Worm (Caenorhabditis elegans): Measurements from ENCODE around the gene lbp-4.

Gene lbp-4

ce11 chrV:7852078-7852477, 31.7 kb downstream of the lbp-4 start:
- TF ChIP-seq F13C5.2 (tag; optimal IDR thresholded peaks at IDR 0.05) (no peak), pes-1 (GFP tag; IDR thresholded peaks at IDR 0.05) (no peak), flt-1 (GFP tag; IDR thresholded peaks at IDR 0.05) (no peak), hmg-4 (GFP tag; optimal IDR thresholded peaks at IDR 0.05) (no peak), hmbx-1 (tag; optimal IDR thresholded peaks at IDR 0.05) (no peak), ceh-13 (GFP tag; optimal IDR thresholded peaks at IDR 0.05) (no peak), hnd-1 (tag; optimal IDR thresholded peaks at IDR 0.05) (no peak), tra-4 (tag; optimal IDR thresholded peaks at IDR 0.05) (no peak), tbx-37 (GFP tag; conservative IDR thresholded peaks at IDR 0.05) (no peak), B0310.2 (tag; optimal IDR thresholded peaks at IDR 0.05) (no peak), ama-1 (optimal IDR thresholded peaks at IDR 0.05) (no peak), ets-7 (tag; optimal IDR thresholded peaks at IDR 0.05) (no peak), scrt-1 (GFP tag; IDR thresholded peaks at IDR 0.05) (no peak)

DNA sequence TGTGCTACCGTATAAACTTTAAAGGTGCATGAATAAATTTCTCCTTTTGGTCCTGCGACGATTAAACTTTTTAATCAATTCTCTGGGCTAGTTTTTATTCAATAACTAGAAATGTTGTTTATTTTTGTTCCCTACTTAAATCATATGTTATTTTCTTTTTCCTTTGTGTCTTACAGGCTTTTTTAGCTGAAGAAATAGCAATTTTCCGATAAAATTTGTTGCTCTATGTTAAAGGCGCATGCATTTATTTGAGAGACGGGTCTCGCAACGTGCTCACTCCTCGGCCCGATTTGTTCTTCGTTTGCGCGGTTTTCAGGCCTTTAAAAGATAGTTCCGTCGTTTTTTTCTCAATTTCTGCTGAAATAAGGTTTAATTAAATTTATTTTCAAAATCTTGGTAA, 33.5 kb downstream of the lbp-4 start:
- TF ChIP-seq B0310.2 (tag; optimal IDR thresholded peaks at IDR 0.05) (no peak), scrt-1 (GFP tag; IDR thresholded peaks at IDR 0.05) (no peak), ceh-13 (GFP tag; optimal IDR thresholded peaks at IDR 0.05) (no peak), flt-1 (GFP tag; IDR thresholded peaks at IDR 0.05) (no peak), ceh-36 (tag; optimal IDR thresholded peaks at IDR 0.05) (no peak), tra-4 (tag; optimal IDR thresholded peaks at IDR 0.05) (no peak), ets-7 (tag; optimal IDR thresholded peaks at IDR 0.05) (no peak), F13C5.2 (tag; optimal IDR thresholded peaks at IDR 0.05) (no peak), tbx-37 (GFP tag; conservative IDR thresholded peaks at IDR 0.05) (no peak), hnd-1 (tag; optimal IDR thresholded peaks at IDR 0.05) (no peak), pes-1 (GFP tag; IDR thresholded peaks at IDR 0.05) (no peak), hmg-4 (GFP tag; optimal IDR thresholded peaks at IDR 0.05) (no peak), tbx-11 (GFP tag; IDR thresholded peaks at IDR 0.05) (no peak), aly-1 (tag; optimal IDR thresholded peaks at IDR 0.05) (no peak), hmbx-1 (tag; optimal IDR thresholded peaks at IDR 0.05) (no peak), sea-1 (GFP tag; conservative IDR thresholded peaks at IDR 0.05) (no peak), ama-1 (optimal IDR thresholded peaks at IDR 0.05) (no peak)

- TF ChIP-seq ets-7 (tag; optimal IDR thresholded peaks at IDR 0.05) (no peak), aly-1 (tag; optimal IDR thresholded peaks at IDR 0.05) (no peak), ceh-13 (GFP tag; optimal IDR thresholded peaks at IDR 0.05) (no peak), F13C5.2 (tag; optimal IDR thresholded peaks at IDR 0.05) (peak; percentile 75), hmg-4 (GFP tag; optimal IDR thresholded peaks at IDR 0.05) (peak; percentile 25), sea-1 (GFP tag; conservative IDR thresholded peaks at IDR 0.05) (no peak), tbx-11 (GFP tag; IDR thresholded peaks at IDR 0.05) (no peak)
These were observed 34.2 kb downstream of the lbp-4 start, which contains the start of the genes C37C3.9 and C37C3.18 for ce11 chrV:7854603-7855002. Gene C37C3.9, minus strand, starts transcription at chrV:7854700. Gene C37C3.18, plus strand, starts transcription at chrV:7854993.

DNA sequence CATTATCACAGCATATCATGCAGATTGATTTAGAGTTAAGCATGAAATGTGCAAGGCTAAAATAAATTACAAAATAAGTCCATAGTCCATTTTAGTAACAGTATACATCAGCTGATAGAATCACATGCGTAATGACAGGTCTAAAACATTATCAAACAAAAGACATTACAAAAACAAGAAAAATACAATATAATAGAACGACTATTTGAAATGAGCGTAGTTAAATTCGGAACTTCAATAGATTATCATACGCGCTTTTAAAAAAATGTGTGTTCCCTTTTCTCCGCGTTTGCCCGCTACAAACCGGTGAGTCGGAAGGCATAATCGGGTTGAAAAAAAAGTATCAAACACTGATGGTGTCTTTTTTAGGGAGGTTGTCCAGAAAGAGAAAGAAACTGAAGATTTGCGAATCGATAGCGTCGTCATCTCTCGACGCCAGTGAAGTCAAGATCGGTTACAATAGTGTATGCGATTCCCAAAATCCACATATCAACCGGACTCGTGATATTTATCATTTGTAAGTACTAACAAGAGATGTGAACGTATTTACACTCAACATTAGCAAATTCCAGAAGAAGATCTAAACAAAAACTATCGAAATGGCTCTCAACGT, 35.1 kb downstream of the lbp-4 start, which contains the start of gene C37C3.2:
C37C3.2 (plus strand) TSS at position 563 of the 613 bp plus-strand sequence.
- TF ChIP-seq ama-1 (optimal IDR thresholded peaks at IDR 0.05), result no peak
- TF ChIP-seq scrt-1 (GFP tag; IDR thresholded peaks at IDR 0.05), result no peak
- TF ChIP-seq aly-1 (tag; optimal IDR thresholded peaks at IDR 0.05), result no peak
- TF ChIP-seq sea-1 (GFP tag; conservative IDR thresholded peaks at IDR 0.05), result no peak
- TF ChIP-seq ceh-36 (tag; optimal IDR thresholded peaks at IDR 0.05), result no peak
- TF ChIP-seq B0310.2 (tag; optimal IDR thresholded peaks at IDR 0.05), result no peak
- no peak for TF ChIP-seq tbx-37 (GFP tag; conservative IDR thresholded peaks at IDR 0.05)
- no peak for TF ChIP-seq flt-1 (GFP tag; IDR thresholded peaks at IDR 0.05)
- no peak for TF ChIP-seq hmbx-1 (tag; optimal IDR thresholded peaks at IDR 0.05)
- TF ChIP-seq ceh-13 (GFP tag; optimal IDR thresholded peaks at IDR 0.05), result no peak
- no peak for TF ChIP-seq tbx-11 (GFP tag; IDR thresholded peaks at IDR 0.05)
- no peak for TF ChIP-seq F13C5.2 (tag; optimal IDR thresholded peaks at IDR 0.05)
- TF ChIP-seq pes-1 (GFP tag; IDR thresholded peaks at IDR 0.05), result no peak
- no peak for TF ChIP-seq hnd-1 (tag; optimal IDR thresholded peaks at IDR 0.05)
- TF ChIP-seq hmg-4 (GFP tag; optimal IDR thresholded peaks at IDR 0.05), result no peak
- no peak for TF ChIP-seq ets-7 (tag; optimal IDR thresholded peaks at IDR 0.05)

ce11 chrV:7856641-7857040, 36.3 kb downstream of the lbp-4 start:
- TF ChIP-seq aly-1 (tag; optimal IDR thresholded peaks at IDR 0.05), result no peak
- TF ChIP-seq scrt-1 (GFP tag; IDR thresholded peaks at IDR 0.05), result no peak
- no peak for TF ChIP-seq ceh-13 (GFP tag; optimal IDR thresholded peaks at IDR 0.05)
- no peak for TF ChIP-seq pes-1 (GFP tag; IDR thresholded peaks at IDR 0.05)
- TF ChIP-seq ama-1 (optimal IDR thresholded peaks at IDR 0.05), result no peak
- TF ChIP-seq hmg-4 (GFP tag; optimal IDR thresholded peaks at IDR 0.05), result no peak
- TF ChIP-seq ceh-36 (tag; optimal IDR thresholded peaks at IDR 0.05), result no peak
- TF ChIP-seq B0310.2 (tag; optimal IDR thresholded peaks at IDR 0.05), result no peak
- TF ChIP-seq tbx-37 (GFP tag; conservative IDR thresholded peaks at IDR 0.05), result no peak

- TF ChIP-seq sea-1 (GFP tag; conservative IDR thresholded peaks at IDR 0.05) (no peak), F13C5.2 (tag; optimal IDR thresholded peaks at IDR 0.05) (no peak), scrt-1 (GFP tag; IDR thresholded peaks at IDR 0.05) (no peak), ama-1 (optimal IDR thresholded peaks at IDR 0.05) (no peak), ceh-36 (tag; optimal IDR thresholded peaks at IDR 0.05) (no peak), pes-1 (GFP tag; IDR thresholded peaks at IDR 0.05) (no peak), aly-1 (tag; optimal IDR thresholded peaks at IDR 0.05) (no peak), flt-1 (GFP tag; IDR thresholded peaks at IDR 0.05) (no peak), tra-4 (tag; optimal IDR thresholded peaks at IDR 0.05) (no peak), tbx-37 (GFP tag; conservative IDR thresholded peaks at IDR 0.05) (no peak), hmg-4 (GFP tag; optimal IDR thresholded peaks at IDR 0.05) (no peak), tbx-11 (GFP tag; IDR thresholded peaks at IDR 0.05) (no peak), B0310.2 (tag; optimal IDR thresholded peaks at IDR 0.05) (no peak), ceh-13 (GFP tag; optimal IDR thresholded peaks at IDR 0.05) (no peak), hnd-1 (tag; optimal IDR thresholded peaks at IDR 0.05) (no peak), ets-7 (tag; optimal IDR thresholded peaks at IDR 0.05) (no peak), hmbx-1 (tag; optimal IDR thresholded peaks at IDR 0.05) (no peak)
These were observed 37.6 kb downstream of the lbp-4 start, which contains the start of gene C37C3.1 for ce11 chrV:7857931-7858330. Gene C37C3.1, plus strand, starts transcription at chrV:7857963.

- TF ChIP-seq tra-4 (tag; optimal IDR thresholded peaks at IDR 0.05), result no peak
- TF ChIP-seq F13C5.2 (tag; optimal IDR thresholded peaks at IDR 0.05), result no peak
- no peak for TF ChIP-seq tbx-37 (GFP tag; conservative IDR thresholded peaks at IDR 0.05)
- TF ChIP-seq flt-1 (GFP tag; IDR thresholded peaks at IDR 0.05), result no peak
- no peak for TF ChIP-seq B0310.2 (tag; optimal IDR thresholded peaks at IDR 0.05)
These were observed 41.4 kb downstream of the lbp-4 start, which contains the start of gene C37C3.17 for ce11 chrV:7861792-7862191. Gene C37C3.17, minus strand, starts transcription at chrV:7861892.
